Fruit fly (Drosophila melanogaster): Measurements from ENCODE around the gene shop.

DNA sequence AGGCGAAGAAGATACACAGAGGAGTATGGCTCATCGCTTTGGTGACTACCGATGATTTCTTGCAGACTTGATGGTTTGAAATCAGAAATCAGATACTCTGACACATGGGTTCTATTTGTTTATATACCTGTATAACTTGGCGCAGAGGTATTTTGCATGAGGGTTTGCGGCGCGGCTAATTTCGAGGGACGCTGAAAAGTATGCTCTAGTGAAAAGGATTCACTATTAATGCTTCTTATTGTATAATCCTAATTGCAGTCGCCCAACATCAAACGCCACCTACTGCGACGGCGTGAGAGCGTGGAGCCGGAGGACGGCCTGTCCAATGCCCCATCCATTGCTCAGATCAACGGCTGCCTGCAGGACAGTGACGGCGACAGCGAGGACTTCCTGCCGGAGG lies 43.3 kb downstream of the shop start:
- TF ChIP-seq CG14655 (GFP tag; optimal IDR thresholded peaks at IDR 0.05) (no peak), gl (tag; optimal IDR thresholded peaks at IDR 0.05) (no peak), Pif1A (GFP tag; optimal IDR thresholded peaks at IDR 0.05) (no peak), CG32121 (GFP tag; IDR thresholded peaks at IDR 0.05) (no peak), EcR (GFP tag; optimal IDR thresholded peaks at IDR 0.05) (no peak), CG34367 (tag; optimal IDR thresholded peaks at IDR 0.05) (no peak), Snoo (tag; optimal IDR thresholded peaks at IDR 0.05) (no peak), rn (GFP tag; IDR thresholded peaks at IDR 0.05) (no peak), CG8301 (tag; optimal IDR thresholded peaks at IDR 0.05) (no peak)

All from whole organism, pupa.